Fruit fly (Drosophila melanogaster) S2 (cell line): Measurements from ENCODE around the gene Gclc.

ENCODE experiments used
- CG8478 ChIP-seq: fragments of >200 bp; optimal IDR thresholded peaks from 2 replicates; lab custom pipeline; 2018
- CTCF ChIP-seq, 2 experiments: fragments of >200 bp; optimal IDR thresholded peaks; 2 replicates each; lab custom pipeline; 2018

dm6 chrX:8157294-8157693, 41.3 kb upstream of the Gclc start, which contains the start of the genes Traf6 and GIIIspla2:
- TF ChIP-seq CG8478 (no peak), CTCF (optimal IDR thresholded peaks at IDR 0.05; lab: Kevin White, UChicago) (no peak)
